Worm (Caenorhabditis elegans) whole organism, young adult: Measurements from ENCODE around the gene zip-6.
"Not testable (repeated sequence)": the region's sequence is repeated elsewhere in the genome, so short reads cannot be mapped to it uniquely, and the experiment has no call there.

Source experiments
- F23B12.7 ChIP-seq: sonication (generic microtip); optimal IDR thresholded peaks from 2 replicates; lab custom pipeline; 2017; ENCODE audit warnings: missing genetic modification characterization, mild to moderate bottlenecking, missing compliant biosample characterization, antibody characterized with exemption, moderate library complexity; ENCODE audit not compliant: insufficient read depth
- ama-1 ChIP-seq, 3 experiments: fragments of 150-350 bp in 1 of 3; sonication (generic microtip) in 2 of 3; optimal IDR thresholded peaks; 2 replicates each; lab custom pipeline; 2014 to 2018; ENCODE audit warnings: missing biosample characterization in 2 of 3, missing genetic modification characterization in 2 of 3, missing genetic modification reagents in 2 of 3
- lsy-27 ChIP-seq: sonication (generic microtip); optimal IDR thresholded peaks from 2 replicates; lab custom pipeline; 2017; ENCODE audit warnings: missing genetic modification characterization, mild to moderate bottlenecking, missing compliant biosample characterization, antibody characterized with exemption, missing genotype, borderline replicate concordance; ENCODE audit not compliant: insufficient read depth
- rcor-1 ChIP-seq: fragments of 200-800 bp; sonication (Bioruptor generic); IDR thresholded peaks from 2 replicates; pipeline ENCODE4 v1.3.6; 2022; ENCODE audit warnings: missing genetic modification reagents, missing genetic modification characterization, missing compliant biosample characterization
- sdz-38 ChIP-seq: sonication (generic microtip); optimal IDR thresholded peaks from 2 replicates; lab custom pipeline; 2016; ENCODE audit warnings: missing genotype, missing genetic modification characterization, missing compliant biosample characterization
- unc-62 ChIP-seq: fragments of 150-350 bp; optimal IDR thresholded peaks from 2 replicates; lab custom pipeline; 2014; ENCODE audit warnings: missing biosample characterization, missing genetic modification reagents, missing genetic modification characterization
- ztf-18 ChIP-seq: sonication (generic microtip); optimal IDR thresholded peaks from 2 replicates; lab custom pipeline; 2016; ENCODE audit warnings: missing genotype, mild to moderate bottlenecking, missing genetic modification characterization, missing compliant biosample characterization

ce11 chrIV:11225715-11226475, 8.0 kb upstream of the zip-6 start:
- not testable (repeated sequence) for TF ChIP-seq rcor-1 (GFP tag; lab: Robert Waterston, UW); ztf-18; unc-62 (GFP tag; lab: Kevin White, UChicago); sdz-38 (tag; lab: Kevin White, UChicago); ama-1 (optimal IDR thresholded peaks at IDR 0.05; lab: Kevin White, UChicago); ama-1 (GFP tag; optimal IDR thresholded peaks at IDR 0.05; lab: Kevin White, UChicago); F23B12.7 (tag; lab: Kevin White, UChicago); lsy-27 (tag; lab: Kevin White, UChicago)
